Fruit fly (Drosophila melanogaster) whole organism, embryonic: Measurements from ENCODE around the gene ClpP.

Source experiments
- Ada2b ChIP-seq: fragments of 200-800 bp; sonication (Bioruptor generic); IDR thresholded peaks from 2 replicates; pipeline ENCODE4 v1.3.6; 2022; ENCODE audit warnings: missing biosample characterization, missing genetic modification characterization
- Adf1 ChIP-seq: fragments of 200-800 bp; sonication (Bioruptor generic); IDR thresholded peaks from 2 replicates; pipeline ENCODE4 v1.3.6; 2022; ENCODE audit warnings: missing biosample characterization, missing genetic modification characterization
- B-H2 ChIP-seq: fragments of 200-800 bp; sonication (Bioruptor generic); optimal IDR thresholded peaks from 2 replicates; lab custom pipeline; 2018; ENCODE audit warnings: missing biosample characterization, mild to moderate bottlenecking, missing genetic modification characterization
- CG10366 ChIP-seq: fragments of 200-800 bp; sonication (Bioruptor generic); IDR thresholded peaks from 2 replicates; pipeline ENCODE4 v1.3.6; 2022; ENCODE audit warnings: missing biosample characterization, missing genetic modification characterization
- CG10543 ChIP-seq: fragments of 200-800 bp; sonication (Bioruptor generic); optimal IDR thresholded peaks from 3 replicates; lab custom pipeline; 2017; ENCODE audit warnings: missing biosample characterization, mild to moderate bottlenecking, missing genetic modification characterization, moderate library complexity
- CG11247 ChIP-seq: fragments of 200-800 bp; sonication (Bioruptor generic); IDR thresholded peaks from 2 replicates; pipeline ENCODE4 v1.3.6; 2022; ENCODE audit warnings: missing biosample characterization, missing genetic modification characterization
- CG12659 ChIP-seq: fragments of 200-800 bp; sonication (Bioruptor generic); optimal IDR thresholded peaks from 3 replicates; lab custom pipeline; 2017; ENCODE audit warnings: mild to moderate bottlenecking, missing biosample characterization, missing genetic modification reagents, missing genetic modification characterization
- CG13287 ChIP-seq: fragments of 200-800 bp; sonication (Bioruptor generic); IDR thresholded peaks from 2 replicates; pipeline ENCODE4 v1.3.6; 2022; ENCODE audit warnings: missing biosample characterization, missing genetic modification characterization; ENCODE audit not compliant: partially characterized antibody
- CG13424 ChIP-seq: fragments of 200-800 bp; sonication (Bioruptor generic); optimal IDR thresholded peaks from 2 replicates; lab custom pipeline; 2019; ENCODE audit warnings: missing biosample characterization, mild to moderate bottlenecking, missing genetic modification characterization, moderate library complexity
- CG14014 ChIP-seq: fragments of 200-800 bp; sonication (Bioruptor generic); IDR thresholded peaks from 2 replicates; pipeline ENCODE4 v1.3.6; 2022; ENCODE audit warnings: missing biosample characterization, missing genetic modification characterization
- CG15269 ChIP-seq: fragments of 200-800 bp; sonication (Bioruptor generic); optimal IDR thresholded peaks from 2 replicates; lab custom pipeline; 2018; ENCODE audit warnings: missing biosample characterization, mild to moderate bottlenecking, missing genetic modification characterization, moderate library complexity
- CG2199 ChIP-seq: fragments of 200-800 bp; sonication (Bioruptor generic); IDR thresholded peaks from 3 replicates; pipeline ENCODE4 v1.3.6; 2022; ENCODE audit warnings: missing biosample characterization, missing genetic modification characterization
- CG30431 ChIP-seq: fragments of 200-800 bp; sonication (Bioruptor generic); optimal IDR thresholded peaks from 2 replicates; lab custom pipeline; 2017; ENCODE audit warnings: missing biosample characterization, missing genetic modification characterization
- CG3163 ChIP-seq: fragments of 200-800 bp; sonication (Bioruptor generic); optimal IDR thresholded peaks from 3 replicates; lab custom pipeline; 2016; ENCODE audit warnings: missing biosample characterization, missing genetic modification characterization
- CG3407 ChIP-seq: fragments of 200-800 bp; sonication (Bioruptor generic); optimal IDR thresholded peaks from 2 replicates; lab custom pipeline; 2018; ENCODE audit warnings: missing biosample characterization, mild to moderate bottlenecking, missing genetic modification characterization
- CG4854 ChIP-seq: fragments of 200-800 bp; sonication (Bioruptor generic); optimal IDR thresholded peaks from 2 replicates; lab custom pipeline; 2016; ENCODE audit warnings: missing biosample characterization, missing genetic modification characterization, inconsistent platforms
- CG6254 ChIP-seq: fragments of 200-800 bp; sonication (Bioruptor generic); optimal IDR thresholded peaks from 3 replicates; lab custom pipeline; 2017; ENCODE audit warnings: mild to moderate bottlenecking, missing biosample characterization, missing genetic modification reagents, missing genetic modification characterization
- CG6272 ChIP-seq: fragments of 200-800 bp; sonication (Bioruptor generic); IDR thresholded peaks from 2 replicates; pipeline ENCODE4 v1.3.6; 2022; ENCODE audit warnings: missing biosample characterization, missing genetic modification characterization
- CG6791 ChIP-seq: fragments of 200-800 bp; sonication (Bioruptor generic); IDR thresholded peaks from 3 replicates; pipeline ENCODE4 v1.3.6; 2022; ENCODE audit warnings: missing biosample characterization, missing genetic modification characterization; ENCODE audit not compliant: partially characterized antibody
- CG7372 ChIP-seq: fragments of 200-800 bp; sonication (Bioruptor generic); IDR thresholded peaks from 2 replicates; pipeline ENCODE4 v1.3.6; 2022; ENCODE audit warnings: missing biosample characterization, missing genetic modification characterization
- CG7963 ChIP-seq: fragments of 200-800 bp; sonication (Bioruptor generic); IDR thresholded peaks from 3 replicates; pipeline ENCODE4 v1.3.6; 2022; ENCODE audit warnings: missing biosample characterization, missing genetic modification characterization; ENCODE audit not compliant: partially characterized antibody
- CG8359 ChIP-seq: fragments of 200-800 bp; sonication (Bioruptor generic); optimal IDR thresholded peaks from 2 replicates; lab custom pipeline; 2017; ENCODE audit warnings: missing biosample characterization, mild to moderate bottlenecking, missing genetic modification characterization, borderline replicate concordance
- CG9932 ChIP-seq: fragments of 200-800 bp; sonication (Bioruptor generic); IDR thresholded peaks from 2 replicates; pipeline ENCODE4 v1.3.6; 2022; ENCODE audit warnings: missing biosample characterization, missing genetic modification characterization
- Gsc ChIP-seq: fragments of 200-800 bp; sonication (Bioruptor generic); IDR thresholded peaks from 2 replicates; pipeline ENCODE4 v1.3.6; 2022; ENCODE audit warnings: missing biosample characterization, missing genetic modification characterization
- HHEX ChIP-seq: fragments of 200-800 bp; sonication (Bioruptor generic); optimal IDR thresholded peaks from 3 replicates; lab custom pipeline; 2017; ENCODE audit warnings: missing biosample characterization, mild to moderate bottlenecking, missing genetic modification characterization, missing genetic modification reagents
- Max ChIP-seq: fragments of 200-800 bp; sonication (Bioruptor generic); optimal IDR thresholded peaks from 2 replicates; lab custom pipeline; 2016; ENCODE audit warnings: missing biosample characterization, mild to moderate bottlenecking, missing genetic modification characterization
- NC2β ChIP-seq: fragments of 200-800 bp; sonication (Bioruptor generic); optimal IDR thresholded peaks from 2 replicates; lab custom pipeline; 2016; ENCODE audit warnings: missing biosample characterization, missing genetic modification characterization
- Neu2 ChIP-seq: fragments of 200-800 bp; sonication (Bioruptor generic); optimal IDR thresholded peaks from 3 replicates; lab custom pipeline; 2016; ENCODE audit warnings: missing biosample characterization, missing genetic modification characterization, borderline replicate concordance
- Six4 ChIP-seq: fragments of 200-800 bp; sonication (Bioruptor generic); optimal IDR thresholded peaks from 2 replicates; lab custom pipeline; 2016; ENCODE audit warnings: missing biosample characterization, missing genetic modification characterization
- Spps ChIP-seq: fragments of 200-800 bp; sonication (Bioruptor generic); optimal IDR thresholded peaks from 2 replicates; lab custom pipeline; 2018; ENCODE audit warnings: missing biosample characterization, mild to moderate bottlenecking, missing genetic modification characterization
- TFAM ChIP-seq: fragments of 200-800 bp; sonication (Bioruptor generic); optimal IDR thresholded peaks from 2 replicates; lab custom pipeline; 2017; ENCODE audit warnings: missing biosample characterization, missing genetic modification characterization, inconsistent platforms
- Xrp1 ChIP-seq: fragments of 200-800 bp; sonication (Bioruptor generic); IDR thresholded peaks from 2 replicates; pipeline ENCODE4 v1.3.6; 2022; ENCODE audit warnings: missing biosample characterization, missing genetic modification characterization
- ato ChIP-seq: fragments of 200-800 bp; sonication (Bioruptor generic); IDR thresholded peaks from 2 replicates; pipeline ENCODE4 v1.3.6; 2022; ENCODE audit warnings: missing biosample characterization, missing genetic modification characterization; ENCODE audit not compliant: partially characterized antibody
- bcd ChIP-seq: fragments of 200-800 bp; sonication (Bioruptor generic); optimal IDR thresholded peaks from 2 replicates; lab custom pipeline; 2017; ENCODE audit warnings: missing biosample characterization, mild to moderate bottlenecking, missing genetic modification characterization
- crc ChIP-seq: fragments of 200-800 bp; sonication (Bioruptor generic); optimal IDR thresholded peaks from 2 replicates; lab custom pipeline; 2016; ENCODE audit warnings: missing biosample characterization, missing genetic modification characterization
- croc ChIP-seq: fragments of 200-800 bp; sonication (Bioruptor generic); conservative IDR thresholded peaks from 3 replicates; pipeline ENCODE4 v1.3.6; 2022; ENCODE audit warnings: missing biosample characterization, missing genetic modification characterization
- crol ChIP-seq: fragments of 200-800 bp; sonication (Bioruptor generic); IDR thresholded peaks from 2 replicates; pipeline ENCODE4 v1.3.6; 2022; ENCODE audit warnings: missing biosample characterization, missing genetic modification characterization
- dimm ChIP-seq: fragments of 200-800 bp; sonication (Bioruptor generic); IDR thresholded peaks from 2 replicates; pipeline ENCODE4 v1.3.6; 2022; ENCODE audit warnings: missing biosample characterization, missing genetic modification characterization
- dm ChIP-seq: fragments of 200-800 bp; sonication (Bioruptor generic); optimal IDR thresholded peaks from 3 replicates; lab custom pipeline; 2016; ENCODE audit warnings: missing biosample characterization, missing genetic modification characterization
- gce ChIP-seq: fragments of 200-800 bp; sonication (Bioruptor generic); IDR thresholded peaks from 3 replicates; pipeline ENCODE4 v1.3.6; 2022; ENCODE audit warnings: missing biosample characterization, missing genetic modification characterization
- gcm ChIP-seq: fragments of 200-800 bp; sonication (Bioruptor generic); optimal IDR thresholded peaks from 2 replicates; lab custom pipeline; 2019; ENCODE audit warnings: missing biosample characterization, mild to moderate bottlenecking, missing genetic modification characterization, moderate library complexity
- gsb ChIP-seq: fragments of 200-800 bp; sonication (Bioruptor generic); IDR thresholded peaks from 2 replicates; pipeline ENCODE4 v1.3.6; 2022; ENCODE audit warnings: missing biosample characterization, missing genetic modification characterization
- hkb ChIP-seq, 2 experiments: fragments of 200-800 bp in 1 of 2; fragments of >200 bp in 1 of 2; sonication (Bioruptor generic) in 1 of 2; IDR thresholded peaks in 1 of 2; optimal IDR thresholded peaks in 1 of 2; 2 replicates each; pipeline versions ENCODE4 v1.3.6 to Lab custom; 2017 to 2022; ENCODE audit warnings: missing biosample characterization in 1 of 2, missing genetic modification characterization in 1 of 2
- hth ChIP-seq: fragments of >200 bp; optimal IDR thresholded peaks from 2 replicates; lab custom pipeline; 2017; ENCODE audit warnings: inconsistent platforms
- ken ChIP-seq: fragments of 200-800 bp; sonication (Bioruptor generic); IDR thresholded peaks from 3 replicates; pipeline ENCODE4 v1.3.6; 2022; ENCODE audit warnings: missing biosample characterization, missing genetic modification characterization
- p53 ChIP-seq: fragments of 200-800 bp; sonication (Bioruptor generic); optimal IDR thresholded peaks from 2 replicates; lab custom pipeline; 2016; ENCODE audit warnings: missing biosample characterization, missing genetic modification characterization
- repo ChIP-seq: fragments of 200-800 bp; sonication (Bioruptor generic); optimal IDR thresholded peaks from 2 replicates; lab custom pipeline; 2016; ENCODE audit warnings: missing biosample characterization, missing genetic modification characterization
- salm ChIP-seq: fragments of 200-800 bp; sonication (Bioruptor generic); optimal IDR thresholded peaks from 2 replicates; lab custom pipeline; 2018; ENCODE audit warnings: missing biosample characterization, mild to moderate bottlenecking, missing genetic modification characterization
- sc ChIP-seq, 3 experiments: fragments of >200 bp in 2 of 3; fragments of 200-800 bp in 1 of 3; sonication (Bioruptor generic) in 1 of 3; optimal IDR thresholded peaks; 2 replicates in 2 of 3; 3 replicates in 1 of 3; lab custom pipeline; 2017; ENCODE audit warnings: mild to moderate bottlenecking in 1 of 3, missing biosample characterization in 1 of 3, missing genetic modification characterization in 1 of 3, missing genetic modification reagents in 1 of 3
- trh ChIP-seq: fragments of 200-800 bp; sonication (Bioruptor generic); optimal IDR thresholded peaks from 2 replicates; lab custom pipeline; 2016; ENCODE audit warnings: missing biosample characterization, missing genetic modification characterization
- tup ChIP-seq: fragments of 200-800 bp; sonication (Bioruptor generic); optimal IDR thresholded peaks from 2 replicates; lab custom pipeline; 2016; ENCODE audit warnings: missing biosample characterization, mild to moderate bottlenecking, missing genetic modification characterization, moderate library complexity

The ClpP gene

dm6 chr2L:10351130-10351529 is 5.5 kb upstream of the ClpP start (continued):
- TF ChIP-seq Xrp1 (GFP tag; lab: Robert Waterston, UW) (peak; percentile 39; the same call in 1 of the 2 replicates), hkb (optimal IDR thresholded peaks at IDR 0.05; lab: Kevin White, UChicago) (no peak), hkb (GFP tag; IDR thresholded peaks at IDR 0.05; lab: Robert Waterston, UW) (no peak), CG10543 (GFP tag; lab: Kevin White, UChicago) (no peak), bcd (no peak), CG9932 (no peak), sc (optimal IDR thresholded peaks at IDR 0.05; lab: Kevin White, UChicago) (no peak), sc (GFP tag; optimal IDR thresholded peaks at IDR 0.05; lab: Kevin White, UChicago) (no peak), CG7372 (GFP tag; lab: Robert Waterston, UW) (no peak), CG30431 (GFP tag; lab: Kevin White, UChicago) (no peak), CG15269 (tag; lab: Kevin White, UChicago) (no peak), p53 (GFP tag; lab: Kevin White, UChicago) (no peak), Spps (tag; lab: Kevin White, UChicago) (no peak), CG8359 (GFP tag; lab: Kevin White, UChicago) (no peak), Max (GFP tag; lab: Kevin White, UChicago) (no peak), Ada2b (no peak), tup (GFP tag; lab: Kevin White, UChicago) (no peak), CG14014 (no peak), CG13287 (no peak), crol (no peak), CG7963 (GFP tag; lab: Robert Waterston, UW) (no peak), CG12659 (GFP tag; lab: Kevin White, UChicago) (no peak), croc (GFP tag; lab: Robert Waterston, UW) (no peak), ken (GFP tag; lab: Robert Waterston, UW) (no peak), CG6254 (GFP tag; lab: Kevin White, UChicago) (no peak), Gsc (no peak), CG6272 (GFP tag; lab: Robert Waterston, UW) (no peak), ato (GFP tag; lab: Robert Waterston, UW) (no peak), Adf1 (GFP tag; lab: Robert Waterston, UW) (no peak), gce (no peak), CG3163 (GFP tag; lab: Kevin White, UChicago) (no peak), CG11247 (GFP tag; lab: Robert Waterston, UW) (no peak), CG6791 (no peak), hth (lab: Kevin White, UChicago) (no peak), trh (GFP tag; lab: Kevin White, UChicago) (no peak), repo (GFP tag; lab: Kevin White, UChicago) (no peak), TFAM (GFP tag; lab: Kevin White, UChicago) (no peak), gcm (peak; percentile 32), crc (GFP tag; lab: Kevin White, UChicago) (no peak), Neu2 (GFP tag; lab: Kevin White, UChicago) (no peak), CG13424 (peak; percentile 30), dimm (GFP tag; lab: Robert Waterston, UW) (no peak), gsb (no peak), HHEX (GFP tag; lab: Kevin White, UChicago) (no peak), Six4 (GFP tag; lab: Kevin White, UChicago) (no peak), CG2199 (GFP tag; lab: Robert Waterston, UW) (no peak), B-H2 (no peak), NC2β (GFP tag; lab: Kevin White, UChicago) (no peak), CG3407 (GFP tag; lab: Kevin White, UChicago) (no peak), dm (GFP tag; lab: Kevin White, UChicago) (no peak), CG10366 (GFP tag; lab: Robert Waterston, UW) (no peak), CG4854 (GFP tag; lab: Kevin White, UChicago) (no peak), salm (tag; lab: Kevin White, UChicago) (no peak)
